Fruit fly (Drosophila melanogaster): ENCODE data around the gene tctn.

The tctn gene

DNA sequence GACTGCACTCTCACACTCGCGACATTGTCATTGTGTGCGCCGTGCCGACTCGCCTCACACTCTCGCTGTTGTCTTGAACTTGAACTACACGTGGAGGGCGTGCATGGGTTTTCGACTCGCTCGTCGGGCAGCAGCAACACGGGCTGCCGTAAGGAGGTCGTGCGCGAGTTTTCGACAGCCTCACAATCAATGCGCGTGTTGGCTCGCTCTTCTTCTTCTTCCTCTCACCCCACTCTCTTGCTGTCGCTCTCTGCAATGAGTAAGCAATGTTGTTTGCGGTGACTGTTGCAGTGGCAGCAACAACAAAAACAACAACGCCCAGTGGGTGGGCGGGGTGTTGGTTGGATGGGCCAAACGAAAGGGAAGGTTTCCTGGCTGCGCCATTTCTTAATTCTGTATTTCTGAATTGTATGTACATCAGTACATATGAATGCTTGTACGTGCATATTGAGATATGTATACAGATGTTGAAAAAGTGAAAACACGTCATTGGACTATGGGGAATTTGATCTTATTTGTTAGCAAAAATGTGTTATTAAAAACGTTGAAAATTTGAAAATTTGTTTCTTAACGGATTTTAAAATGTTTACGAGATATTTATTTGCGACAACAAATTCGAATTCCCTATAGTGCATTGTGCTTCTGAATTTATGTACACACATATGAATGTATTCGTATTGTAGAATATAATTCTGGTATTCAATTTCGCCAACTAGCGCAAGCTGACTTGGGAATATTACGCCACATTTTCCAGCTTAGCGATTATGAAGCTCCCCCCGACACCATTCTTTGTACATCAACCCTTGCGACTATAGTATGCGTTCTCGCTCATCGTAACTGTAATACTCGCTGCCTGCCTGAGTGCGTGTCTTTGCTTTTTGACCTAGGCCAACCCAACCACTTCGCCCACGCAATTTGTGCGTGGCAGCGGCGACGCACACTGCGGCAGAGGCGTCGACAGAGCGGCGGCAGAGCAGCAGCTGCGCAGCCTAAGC lies 41.8 kb downstream of the tctn start:
- peak; percentile 32 for TF ChIP-seq esn (GFP tag; optimal IDR thresholded peaks at IDR 0.05)
- TF ChIP-seq CG15336 (GFP tag; IDR thresholded peaks at IDR 0.05), result no peak
- peak; percentile 56; the same call in 2 of the 3 replicates for TF ChIP-seq eg (GFP tag; IDR thresholded peaks at IDR 0.05)
- peak; percentile 17 for TF ChIP-seq topi (GFP tag; optimal IDR thresholded peaks at IDR 0.05)
- TF ChIP-seq Hr38 (GFP tag; optimal IDR thresholded peaks at IDR 0.05), result no peak
- no peak for TF ChIP-seq Hr39 (GFP tag; optimal IDR thresholded peaks at IDR 0.05)
- no peak for TF ChIP-seq Ets96B (tag; optimal IDR thresholded peaks at IDR 0.05)
- 0 out of 3 replicates have a peak, but pooled peaks have one; percentile 15 for TF ChIP-seq CG8119 (GFP tag; IDR thresholded peaks at IDR 0.05)
- no peak for TF ChIP-seq fd59A (GFP tag; optimal IDR thresholded peaks at IDR 0.05)
- peak; percentile 95 for TF ChIP-seq fkh (GFP tag; optimal IDR thresholded peaks at IDR 0.05)
- TF ChIP-seq CG3919 (GFP tag; optimal IDR thresholded peaks at IDR 0.05), result no peak
- TF ChIP-seq net (GFP tag; optimal IDR thresholded peaks at IDR 0.05), result peak; percentile 14
- TF ChIP-seq fd85E (GFP tag; optimal IDR thresholded peaks at IDR 0.05), result no peak
- no peak for TF ChIP-seq achi (GFP tag; optimal IDR thresholded peaks at IDR 0.05)
- TF ChIP-seq CG6276 (GFP tag; optimal IDR thresholded peaks at IDR 0.05), result no peak
- peak in 1 of 2 experiments; percentile 35 for TF ChIP-seq salr (GFP tag; optimal IDR thresholded peaks at IDR 0.05)
- no peak for TF ChIP-seq lz (GFP tag; optimal IDR thresholded peaks at IDR 0.05)
- TF ChIP-seq Gug (GFP tag; IDR thresholded peaks at IDR 0.05), result peak; percentile 53
- peak; percentile 72 for TF ChIP-seq CG6854 (GFP tag; optimal IDR thresholded peaks at IDR 0.05)
- TF ChIP-seq CG16779 (tag; optimal IDR thresholded peaks at IDR 0.05), result peak; percentile 66
- TF ChIP-seq CG1621 (tag; optimal IDR thresholded peaks at IDR 0.05), result peak; percentile 53
- TF ChIP-seq Met (GFP tag; optimal IDR thresholded peaks at IDR 0.05), result peak; percentile 100
- peak; percentile 80 for TF ChIP-seq dsx (GFP tag; optimal IDR thresholded peaks at IDR 0.05; ENCODE audit: poor library complexity, severe bottlenecking)
- TF ChIP-seq Blimp-1 (GFP tag; optimal IDR thresholded peaks at IDR 0.05), result peak; percentile 99
- peak; percentile 98 for TF ChIP-seq Eip78C (GFP tag)
- TF ChIP-seq CG31627 (GFP tag; optimal IDR thresholded peaks at IDR 0.05), result peak; percentile 23
- TF ChIP-seq cyc (GFP tag; optimal IDR thresholded peaks at IDR 0.05), result no peak
- TF ChIP-seq Sox14 (GFP tag; optimal IDR thresholded peaks at IDR 0.05), result peak; percentile 77
- peak; percentile 72 for TF ChIP-seq vri (GFP tag; optimal IDR thresholded peaks at IDR 0.05)
- TF ChIP-seq Sox102F (GFP tag; optimal IDR thresholded peaks at IDR 0.05), result peak; percentile 23
- no peak for TF ChIP-seq CG10631 (GFP tag; optimal IDR thresholded peaks at IDR 0.05)
- peak; percentile 97 for TF ChIP-seq svp (GFP tag)
- no peak for TF ChIP-seq CG10669 (GFP tag; optimal IDR thresholded peaks at IDR 0.05)
- TF ChIP-seq Eip93F (GFP tag; optimal IDR thresholded peaks at IDR 0.05), result no peak
- peak; percentile 70 for TF ChIP-seq CG6163 (GFP tag; IDR thresholded peaks at IDR 0.05)
- no peak for TF ChIP-seq dac (GFP tag; optimal IDR thresholded peaks at IDR 0.05)
- no peak for TF ChIP-seq CG9139 (GFP tag; optimal IDR thresholded peaks at IDR 0.05)
- TF ChIP-seq Eip75B (GFP tag; optimal IDR thresholded peaks at IDR 0.05), result peak; percentile 93
- peak; percentile 21 for TF ChIP-seq Lpt (GFP tag; optimal IDR thresholded peaks at IDR 0.05)

DNA sequence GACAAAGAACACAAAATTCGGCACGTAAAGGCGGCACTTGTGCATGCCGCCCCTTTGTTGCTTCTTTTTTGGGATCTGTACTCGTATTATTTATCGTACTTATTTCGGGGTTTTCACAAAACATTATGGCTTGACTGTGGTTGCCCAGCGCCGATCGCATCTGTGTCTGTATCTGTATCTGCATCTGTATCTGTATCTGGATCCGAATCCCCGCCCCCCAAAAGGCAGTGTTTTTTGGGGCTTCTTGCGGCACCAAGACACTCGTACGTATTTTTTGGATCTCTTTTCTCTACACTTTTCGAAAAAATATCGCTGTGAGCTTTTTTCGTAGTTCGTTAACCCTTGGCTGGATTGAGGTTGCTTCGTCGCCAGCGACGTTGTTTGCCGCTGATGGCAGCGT lies 42.8 kb downstream of the tctn start:
- TF ChIP-seq salr (GFP tag; optimal IDR thresholded peaks at IDR 0.05), result no peak
- TF ChIP-seq CG8119 (GFP tag; IDR thresholded peaks at IDR 0.05), result no peak
- no peak for TF ChIP-seq CG8632 (GFP tag; optimal IDR thresholded peaks at IDR 0.05)
- no peak for TF ChIP-seq CG3919 (GFP tag; optimal IDR thresholded peaks at IDR 0.05)
- TF ChIP-seq fd85E (GFP tag; optimal IDR thresholded peaks at IDR 0.05), result no peak
- TF ChIP-seq Hr39 (GFP tag; optimal IDR thresholded peaks at IDR 0.05), result no peak
- no peak for TF ChIP-seq fd59A (GFP tag; optimal IDR thresholded peaks at IDR 0.05)
- TF ChIP-seq CG34406 (GFP tag; optimal IDR thresholded peaks at IDR 0.05), result no peak
